Fruit fly (Drosophila melanogaster) whole organism, embryonic: ENCODE data around the gene FucTD.
A peak's percentile ranks its signal among the peaks of the same experiment; 100 is the strongest.

Source experiments
- Asciz ChIP-seq: fragments of 200-800 bp; sonication (Bioruptor generic); optimal IDR thresholded peaks from 2 replicates; lab custom pipeline; 2017; ENCODE audit warnings: missing biosample characterization, mild to moderate bottlenecking, missing genetic modification characterization, missing genetic modification reagents
- Blimp-1 ChIP-seq: fragments of 200-800 bp; sonication (Bioruptor generic); optimal IDR thresholded peaks from 3 replicates; lab custom pipeline; 2018; ENCODE audit warnings: missing biosample characterization, missing genetic modification characterization, mild to moderate bottlenecking, moderate library complexity, missing genetic modification reagents
- C15 ChIP-seq: fragments of 200-800 bp; sonication (Bioruptor generic); IDR thresholded peaks from 3 replicates; pipeline ENCODE4 v1.3.6; 2022; ENCODE audit warnings: missing biosample characterization, missing genetic modification characterization
- CG10321 ChIP-seq: fragments of 200-800 bp; sonication (Bioruptor generic); IDR thresholded peaks from 2 replicates; pipeline ENCODE4 v1.3.6; 2022; ENCODE audit warnings: missing biosample characterization, missing genetic modification characterization
- CG11093 ChIP-seq: fragments of 200-800 bp; sonication (Bioruptor generic); IDR thresholded peaks from 3 replicates; pipeline ENCODE4 v1.3.6; 2022; ENCODE audit warnings: missing biosample characterization, missing genetic modification characterization
- CG11247 ChIP-seq: fragments of 200-800 bp; sonication (Bioruptor generic); IDR thresholded peaks from 2 replicates; pipeline ENCODE4 v1.3.6; 2022; ENCODE audit warnings: missing biosample characterization, missing genetic modification characterization
- CG12104 ChIP-seq: fragments of 200-800 bp; sonication (Bioruptor generic); optimal IDR thresholded peaks from 3 replicates; lab custom pipeline; 2016; ENCODE audit warnings: missing biosample characterization, missing genetic modification characterization
- CG13424 ChIP-seq: fragments of 200-800 bp; sonication (Bioruptor generic); optimal IDR thresholded peaks from 2 replicates; lab custom pipeline; 2019; ENCODE audit warnings: missing biosample characterization, mild to moderate bottlenecking, missing genetic modification characterization, moderate library complexity
- CG13775 ChIP-seq: fragments of 200-800 bp; sonication (Bioruptor generic); optimal IDR thresholded peaks from 3 replicates; lab custom pipeline; 2017; ENCODE audit warnings: missing biosample characterization, mild to moderate bottlenecking, missing genetic modification characterization
- CG16813 ChIP-seq: fragments of 200-800 bp; sonication (Bioruptor generic); IDR thresholded peaks from 3 replicates; pipeline ENCODE4 v1.3.6; 2022; ENCODE audit warnings: missing biosample characterization, missing genetic modification characterization; ENCODE audit not compliant: partially characterized antibody
- CG17359 ChIP-seq: fragments of 200-800 bp; sonication (Bioruptor generic); optimal IDR thresholded peaks from 3 replicates; lab custom pipeline; 2018; ENCODE audit warnings: missing biosample characterization, mild to moderate bottlenecking, missing genetic modification characterization, moderate library complexity
- CG18011 ChIP-seq: fragments of 200-800 bp; sonication (Bioruptor generic); optimal IDR thresholded peaks from 2 replicates; lab custom pipeline; 2017; ENCODE audit warnings: missing biosample characterization, missing genetic modification characterization, mild to moderate bottlenecking, moderate library complexity, missing genotype
- CG18599 ChIP-seq: fragments of 200-800 bp; sonication (Bioruptor generic); optimal IDR thresholded peaks from 3 replicates; lab custom pipeline; 2017; ENCODE audit warnings: missing biosample characterization, missing genetic modification characterization, mild to moderate bottlenecking, moderate library complexity, missing genetic modification reagents
- CG2202 ChIP-seq: fragments of 200-800 bp; sonication (Bioruptor generic); optimal IDR thresholded peaks from 2 replicates; lab custom pipeline; 2018; ENCODE audit warnings: missing biosample characterization, mild to moderate bottlenecking, missing genetic modification characterization
- CG30020 ChIP-seq: fragments of 200-800 bp; optimal IDR thresholded peaks from 2 replicates; lab custom pipeline; 2019; ENCODE audit warnings: missing biosample characterization, mild to moderate bottlenecking, missing genetic modification characterization, moderate library complexity
- CG31365 ChIP-seq: fragments of 200-800 bp; sonication (Bioruptor generic); optimal IDR thresholded peaks from 2 replicates; lab custom pipeline; 2018; ENCODE audit warnings: missing biosample characterization, mild to moderate bottlenecking, missing genetic modification characterization
- CG31441 ChIP-seq: fragments of 200-800 bp; sonication (Bioruptor generic); IDR thresholded peaks from 2 replicates; pipeline ENCODE4 v1.3.6; 2022; ENCODE audit warnings: missing biosample characterization, missing genetic modification characterization
- CG4404 ChIP-seq: fragments of 200-800 bp; sonication (Bioruptor generic); IDR thresholded peaks from 2 replicates; pipeline ENCODE4 v1.3.6; 2022; ENCODE audit warnings: missing biosample characterization, missing genetic modification characterization
- CG5953 ChIP-seq: fragments of 200-800 bp; sonication (Bioruptor generic); IDR thresholded peaks from 2 replicates; pipeline ENCODE4 v1.3.6; 2022; ENCODE audit warnings: missing biosample characterization, missing genetic modification characterization
- CG7271 ChIP-seq: fragments of 200-800 bp; sonication (Bioruptor generic); optimal IDR thresholded peaks from 2 replicates; lab custom pipeline; 2018; ENCODE audit warnings: missing biosample characterization, mild to moderate bottlenecking, missing genetic modification characterization, moderate library complexity
- CG7839 ChIP-seq: fragments of 200-800 bp; sonication (Bioruptor generic); optimal IDR thresholded peaks from 3 replicates; lab custom pipeline; 2018; ENCODE audit warnings: missing biosample characterization, mild to moderate bottlenecking, missing genetic modification characterization, moderate library complexity
- CG7963 ChIP-seq: fragments of 200-800 bp; sonication (Bioruptor generic); IDR thresholded peaks from 3 replicates; pipeline ENCODE4 v1.3.6; 2022; ENCODE audit warnings: missing biosample characterization, missing genetic modification characterization; ENCODE audit not compliant: partially characterized antibody
- CG8089 ChIP-seq: fragments of 200-800 bp; sonication (Bioruptor generic); optimal IDR thresholded peaks from 3 replicates; lab custom pipeline; 2016; ENCODE audit warnings: missing biosample characterization, missing genetic modification characterization
- CG8944 ChIP-seq: fragments of 200-800 bp; sonication (Bioruptor generic); optimal IDR thresholded peaks from 3 replicates; lab custom pipeline; 2016; ENCODE audit warnings: missing biosample characterization, missing genetic modification characterization
- CrebB ChIP-seq: fragments of 200-800 bp; sonication (Bioruptor generic); optimal IDR thresholded peaks from 3 replicates; lab custom pipeline; 2018; ENCODE audit warnings: missing biosample characterization, mild to moderate bottlenecking, missing genetic modification characterization
- D ChIP-seq, 2 experiments: fragments of 200-800 bp in 1 of 2; fragments of >200 bp in 1 of 2; sonication (Bioruptor generic) in 1 of 2; optimal IDR thresholded peaks; 2 replicates in 1 of 2; 3 replicates in 1 of 2; lab custom pipeline; 2017; ENCODE audit warnings: mild to moderate bottlenecking in 1 of 2, missing biosample characterization in 1 of 2, missing genetic modification characterization in 1 of 2, missing genetic modification reagents in 1 of 2
- Deaf1 ChIP-seq: fragments of 200-800 bp; optimal IDR thresholded peaks from 3 replicates; lab custom pipeline; 2019; ENCODE audit warnings: missing biosample characterization, mild to moderate bottlenecking, missing genetic modification characterization, moderate library complexity
- Dfd ChIP-seq, 2 experiments: fragments of >200 bp; optimal IDR thresholded peaks; 2 replicates each; lab custom pipeline; 2017; ENCODE audit warnings: missing biosample characterization in 2 of 2, missing genetic modification characterization in 2 of 2
- Dp ChIP-seq: fragments of 200-800 bp; sonication (Bioruptor generic); optimal IDR thresholded peaks from 2 replicates; lab custom pipeline; 2018; ENCODE audit warnings: missing biosample characterization, mild to moderate bottlenecking, missing genetic modification characterization, moderate library complexity
- ERR ChIP-seq: fragments of 200-800 bp; sonication (Bioruptor generic); optimal IDR thresholded peaks from 2 replicates; lab custom pipeline; 2016; ENCODE audit warnings: missing biosample characterization, missing genetic modification characterization
- Gsc ChIP-seq: fragments of 200-800 bp; sonication (Bioruptor generic); IDR thresholded peaks from 2 replicates; pipeline ENCODE4 v1.3.6; 2022; ENCODE audit warnings: missing biosample characterization, missing genetic modification characterization
- Hmr ChIP-seq: fragments of 200-800 bp; sonication (Bioruptor generic); optimal IDR thresholded peaks from 3 replicates; lab custom pipeline; 2017; ENCODE audit warnings: mild to moderate bottlenecking, missing biosample characterization, missing genetic modification reagents, missing genetic modification characterization
- Nf-YA ChIP-seq: fragments of 200-800 bp; sonication (Bioruptor generic); IDR thresholded peaks from 2 replicates; pipeline ENCODE4 v1.3.6; 2022; ENCODE audit warnings: missing biosample characterization, missing genetic modification characterization
- ash1 ChIP-seq: fragments of 200-800 bp; sonication (Bioruptor generic); optimal IDR thresholded peaks from 2 replicates; lab custom pipeline; 2018; ENCODE audit warnings: missing biosample characterization, mild to moderate bottlenecking, missing genetic modification characterization
- en ChIP-seq: fragments of 200-800 bp; sonication (Bioruptor generic); optimal IDR thresholded peaks from 2 replicates; lab custom pipeline; 2016; ENCODE audit warnings: missing biosample characterization, missing genetic modification characterization
- fd102C ChIP-seq: fragments of 200-800 bp; sonication (Bioruptor generic); optimal IDR thresholded peaks from 2 replicates; lab custom pipeline; 2018; ENCODE audit warnings: missing biosample characterization, mild to moderate bottlenecking, missing genetic modification characterization, moderate library complexity
- gce ChIP-seq: fragments of 200-800 bp; sonication (Bioruptor generic); IDR thresholded peaks from 3 replicates; pipeline ENCODE4 v1.3.6; 2022; ENCODE audit warnings: missing biosample characterization, missing genetic modification characterization
- gro ChIP-seq: fragments of 200-800 bp; sonication (Bioruptor generic); optimal IDR thresholded peaks from 2 replicates; lab custom pipeline; 2016; ENCODE audit warnings: missing biosample characterization, missing genetic modification characterization
- lbe ChIP-seq: fragments of 200-800 bp; sonication (Bioruptor generic); optimal IDR thresholded peaks from 2 replicates; lab custom pipeline; 2016; ENCODE audit warnings: missing biosample characterization, mild to moderate bottlenecking, missing genetic modification characterization
- lmd ChIP-seq: fragments of 200-800 bp; sonication (Bioruptor generic); IDR thresholded peaks from 2 replicates; pipeline ENCODE4 v1.3.6; 2022; ENCODE audit warnings: missing biosample characterization, missing genetic modification characterization
- mirr ChIP-seq: fragments of 200-800 bp; sonication (Bioruptor generic); optimal IDR thresholded peaks from 3 replicates; lab custom pipeline; 2018; ENCODE audit warnings: missing biosample characterization, mild to moderate bottlenecking, missing genetic modification characterization
- pan ChIP-seq, 4 experiments: fragments of >200 bp in 3 of 4; fragments of 200-800 bp in 1 of 4; sonication (Bioruptor generic) in 1 of 4; optimal IDR thresholded peaks in 3 of 4; IDR thresholded peaks in 1 of 4; 2 replicates each; pipeline versions ENCODE4 v1.3.6 to Lab custom; 2017 to 2022; ENCODE audit warnings: missing biosample characterization in 2 of 4, missing genetic modification characterization in 2 of 4, mixed read lengths in 1 of 4
- pb ChIP-seq: fragments of 200-800 bp; sonication (Bioruptor generic); optimal IDR thresholded peaks from 3 replicates; lab custom pipeline; 2016; ENCODE audit warnings: missing biosample characterization, missing genetic modification characterization
- phol ChIP-seq: fragments of 200-800 bp; sonication (Bioruptor generic); optimal IDR thresholded peaks from 3 replicates; lab custom pipeline; 2018; ENCODE audit warnings: missing biosample characterization, mild to moderate bottlenecking, missing genetic modification characterization, moderate library complexity
- pnt ChIP-seq: fragments of 200-800 bp; sonication (Bioruptor generic); optimal IDR thresholded peaks from 3 replicates; lab custom pipeline; 2016; ENCODE audit warnings: missing biosample characterization, missing genetic modification characterization
- pzg ChIP-seq: fragments of 200-800 bp; sonication (Bioruptor generic); optimal IDR thresholded peaks from 3 replicates; lab custom pipeline; 2018; ENCODE audit warnings: missing biosample characterization, mild to moderate bottlenecking, missing genetic modification characterization, moderate library complexity
- slbo ChIP-seq: fragments of 200-800 bp; sonication (Bioruptor generic); IDR thresholded peaks from 2 replicates; pipeline ENCODE4 v1.3.6; 2022; ENCODE audit warnings: missing biosample characterization, missing genetic modification characterization
- tgo ChIP-seq: fragments of 200-800 bp; sonication (Bioruptor generic); IDR thresholded peaks from 3 replicates; pipeline ENCODE4 v1.3.6; 2022; ENCODE audit warnings: missing biosample characterization, missing genetic modification characterization
- unc-4 ChIP-seq: fragments of 200-800 bp; sonication (Bioruptor generic); IDR thresholded peaks from 2 replicates; pipeline ENCODE4 v1.3.6; 2022; ENCODE audit warnings: missing biosample characterization, missing genetic modification characterization; ENCODE audit not compliant: partially characterized antibody
- wor ChIP-seq: fragments of 200-800 bp; sonication (Bioruptor generic); IDR thresholded peaks from 2 replicates; pipeline ENCODE4 v1.3.6; 2022; ENCODE audit warnings: missing biosample characterization, missing genetic modification characterization

Gene FucTD

dm6 chr3L:1420950-1421349, 4.9 kb downstream of the FucTD start (continued):
- TF ChIP-seq CG7839 (tag; lab: Kevin White, UChicago) (no peak), CG16813 (GFP tag; lab: Robert Waterston, UW) (no peak), ash1 (no peak), CG31441 (GFP tag; lab: Robert Waterston, UW) (0 out of 2 replicates have a peak, but pooled peaks have one; percentile 10), Gsc (GFP tag; lab: Robert Waterston, UW) (no peak), slbo (GFP tag; lab: Robert Waterston, UW) (no peak), CG18599 (GFP tag; lab: Kevin White, UChicago) (no peak), lbe (GFP tag; lab: Kevin White, UChicago) (no peak), pzg (GFP tag; lab: Kevin White, UChicago) (no peak), Deaf1 (no peak), CG2202 (no peak), CG13775 (GFP tag; lab: Kevin White, UChicago) (no peak), CrebB (tag; lab: Kevin White, UChicago) (no peak), CG30020 (tag; lab: Kevin White, UChicago) (no peak), tgo (no peak), pan (optimal IDR thresholded peaks at IDR 0.05; lab: Kevin White, UChicago) (no peak), pan (GFP tag; optimal IDR thresholded peaks at IDR 0.05 in 1 of 2, IDR thresholded peaks at IDR 0.05 in 1 of 2) (no peak), CG4404 (peak; percentile 42; the same call in 1 of the 2 replicates), phol (tag; lab: Kevin White, UChicago) (peak; percentile 10), CG7963 (GFP tag; lab: Robert Waterston, UW) (no peak), pnt (GFP tag; lab: Kevin White, UChicago) (no peak), CG11093 (GFP tag; lab: Robert Waterston, UW) (no peak), Dp (GFP tag; lab: Kevin White, UChicago) (no peak), Hmr (GFP tag; lab: Kevin White, UChicago) (no peak), CG8089 (GFP tag; lab: Kevin White, UChicago) (no peak), mirr (GFP tag; lab: Kevin White, UChicago) (no peak), Nf-YA (GFP tag; lab: Robert Waterston, UW) (no peak), CG10321 (GFP tag; lab: Robert Waterston, UW) (no peak), CG7271 (tag; lab: Kevin White, UChicago) (peak; percentile 26), CG12104 (no peak), Blimp-1 (GFP tag; lab: Kevin White, UChicago) (peak; percentile 43), CG8944 (GFP tag; lab: Kevin White, UChicago) (no peak), CG17359 (tag; lab: Kevin White, UChicago) (no peak), CG18011 (no peak), pb (GFP tag; lab: Kevin White, UChicago) (no peak), CG31365 (tag; lab: Kevin White, UChicago) (no peak), ERR (no peak), wor (no peak), gro (GFP tag; lab: Kevin White, UChicago) (no peak), CG5953 (no peak), CG13424 (tag; lab: Kevin White, UChicago) (no peak), lmd (GFP tag; lab: Robert Waterston, UW) (0 out of 2 replicates have a peak, but pooled peaks have one; percentile 16), fd102C (no peak), gce (no peak), en (GFP tag; lab: Kevin White, UChicago) (no peak), unc-4 (GFP tag; lab: Robert Waterston, UW) (no peak), C15 (no peak), D (optimal IDR thresholded peaks at IDR 0.05; lab: Kevin White, UChicago) (no peak), D (GFP tag; optimal IDR thresholded peaks at IDR 0.05; lab: Kevin White, UChicago) (peak; percentile 18), CG11247 (GFP tag; lab: Robert Waterston, UW) (no peak), Asciz (peak; percentile 10), Dfd (GFP tag; optimal IDR thresholded peaks at IDR 0.05; lab: Kevin White, UChicago) (no peak)
